Worm (Caenorhabditis elegans) whole organism, mixed stage, embryonic: ENCODE data around the gene F42F12.4.

ENCODE experiments used
- M03D4.4 ChIP-seq: sonication (generic microtip); optimal IDR thresholded peaks from 2 replicates; lab custom pipeline; 2017; ENCODE audit warnings: mild to moderate bottlenecking, missing genetic modification characterization, missing compliant biosample characterization
- bed-3 ChIP-seq: fragments of 200-800 bp; sonication (Bioruptor generic); optimal IDR thresholded peaks from 3 replicates; lab custom pipeline; 2018; ENCODE audit warnings: mild to moderate bottlenecking, missing genetic modification characterization, moderate library complexity, missing compliant biosample characterization
- blmp-1 ChIP-seq: fragments of 150-350 bp; optimal IDR thresholded peaks from 2 replicates; lab custom pipeline; 2014; ENCODE audit warnings: missing biosample characterization, missing genetic modification characterization
- ceh-39 ChIP-seq: fragments of 150-350 bp; optimal IDR thresholded peaks from 2 replicates; lab custom pipeline; 2014; ENCODE audit warnings: missing biosample characterization, missing genetic modification characterization
- ceh-43 ChIP-seq: fragments of 200-800 bp; sonication (Bioruptor generic); optimal IDR thresholded peaks from 2 replicates; lab custom pipeline; 2018; ENCODE audit warnings: mild to moderate bottlenecking, missing genetic modification characterization, moderate library complexity, missing compliant biosample characterization
- ceh-83 ChIP-seq: fragments of 200-800 bp; sonication (Bioruptor generic); optimal IDR thresholded peaks from 2 replicates; lab custom pipeline; 2018; ENCODE audit warnings: mild to moderate bottlenecking, missing genetic modification characterization, missing compliant biosample characterization
- ces-1 ChIP-seq: fragments of 150-350 bp; optimal IDR thresholded peaks from 2 replicates; lab custom pipeline; 2014; ENCODE audit warnings: missing biosample characterization, missing genetic modification reagents, missing genetic modification characterization
- cnd-1 ChIP-seq: fragments of 200-800 bp; sonication (Bioruptor generic); optimal IDR thresholded peaks from 2 replicates; lab custom pipeline; 2018; ENCODE audit warnings: mild to moderate bottlenecking, missing genetic modification characterization, missing compliant biosample characterization
- drap-1 ChIP-seq: fragments of 200-800 bp; sonication (Bioruptor generic); optimal IDR thresholded peaks from 3 replicates; lab custom pipeline; 2018; ENCODE audit warnings: mild to moderate bottlenecking, missing genetic modification characterization, missing compliant biosample characterization
- elt-1 ChIP-seq: sonication (generic microtip); optimal IDR thresholded peaks from 2 replicates; lab custom pipeline; 2017; ENCODE audit warnings: missing genetic modification characterization, mild to moderate bottlenecking, missing compliant biosample characterization, antibody characterized with exemption, moderate library complexity, borderline replicate concordance; ENCODE audit not compliant: insufficient read depth
- elt-3 ChIP-seq: fragments of 150-350 bp; optimal IDR thresholded peaks from 2 replicates; lab custom pipeline; 2014; ENCODE audit warnings: missing biosample characterization, missing genetic modification characterization
- flh-1 ChIP-seq: fragments of 200-800 bp; sonication (Bioruptor generic); optimal IDR thresholded peaks from 2 replicates; lab custom pipeline; 2018; ENCODE audit warnings: mild to moderate bottlenecking, missing genetic modification characterization, moderate library complexity, missing compliant biosample characterization
- ham-2 ChIP-seq: fragments of 200-800 bp; sonication (Bioruptor generic); optimal IDR thresholded peaks from 2 replicates; lab custom pipeline; 2018; ENCODE audit warnings: mild to moderate bottlenecking, missing genetic modification characterization, missing compliant biosample characterization
- hlh-1 ChIP-seq: fragments of 150-350 bp; optimal IDR thresholded peaks from 2 replicates; lab custom pipeline; 2014; ENCODE audit warnings: missing biosample characterization, missing genetic modification reagents, missing genetic modification characterization
- lin-32 ChIP-seq: fragments of 200-800 bp; sonication (Bioruptor generic); optimal IDR thresholded peaks from 2 replicates; lab custom pipeline; 2018; ENCODE audit warnings: mild to moderate bottlenecking, missing genetic modification characterization, missing compliant biosample characterization
- lsy-2 ChIP-seq: fragments of 150-350 bp; optimal IDR thresholded peaks from 2 replicates; lab custom pipeline; 2014; ENCODE audit warnings: missing biosample characterization, missing genetic modification characterization
- mab-5 ChIP-seq: fragments of 150-350 bp; optimal IDR thresholded peaks from 2 replicates; lab custom pipeline; 2014; ENCODE audit warnings: missing biosample characterization, missing genetic modification characterization
- mep-1 ChIP-seq: fragments of 150-350 bp; optimal IDR thresholded peaks from 2 replicates; lab custom pipeline; 2017; ENCODE audit warnings: missing biosample characterization, missing genetic modification reagents, missing genetic modification characterization, inconsistent platforms
- mls-2 ChIP-seq: sonication (generic microtip); optimal IDR thresholded peaks from 2 replicates; lab custom pipeline; 2016; ENCODE audit warnings: mild to moderate bottlenecking, missing genetic modification characterization, moderate library complexity, missing compliant biosample characterization
- nhr-12 ChIP-seq: fragments of 150-350 bp; optimal IDR thresholded peaks from 2 replicates; lab custom pipeline; 2014; ENCODE audit warnings: missing biosample characterization, missing genetic modification characterization
- nhr-2 ChIP-seq: fragments of 150-350 bp; optimal IDR thresholded peaks from 2 replicates; lab custom pipeline; 2014; ENCODE audit warnings: missing biosample characterization, missing genetic modification characterization
- nhr-237 ChIP-seq: fragments of 150-350 bp; optimal IDR thresholded peaks from 2 replicates; lab custom pipeline; 2014; ENCODE audit warnings: missing biosample characterization, missing genetic modification characterization
- nhr-28 ChIP-seq: fragments of 150-350 bp; optimal IDR thresholded peaks from 2 replicates; lab custom pipeline; 2014; ENCODE audit warnings: missing biosample characterization, missing genetic modification characterization
- nhr-76 ChIP-seq: sonication (generic microtip); optimal IDR thresholded peaks from 2 replicates; lab custom pipeline; 2017; ENCODE audit warnings: missing biosample characterization, missing genetic modification characterization
- pha-4 ChIP-seq: fragments of 150-350 bp; optimal IDR thresholded peaks from 2 replicates; lab custom pipeline; 2018; ENCODE audit warnings: missing biosample characterization, missing genetic modification reagents, missing genetic modification characterization
- sem-2 ChIP-seq: fragments of 200-800 bp; sonication (Bioruptor generic); optimal IDR thresholded peaks from 2 replicates; lab custom pipeline; 2018; ENCODE audit warnings: mild to moderate bottlenecking, missing genetic modification characterization, missing compliant biosample characterization
- snpc-4 ChIP-seq: fragments of 150-350 bp; optimal IDR thresholded peaks from 2 replicates; lab custom pipeline; 2014; ENCODE audit warnings: missing biosample characterization, missing genetic modification characterization
- sptf-1 ChIP-seq: sonication (generic microtip); optimal IDR thresholded peaks from 2 replicates; lab custom pipeline; 2017; ENCODE audit warnings: mild to moderate bottlenecking, missing genetic modification characterization, moderate library complexity, missing compliant biosample characterization
- tbx-8 ChIP-seq: fragments of 200-800 bp; sonication (Bioruptor generic); optimal IDR thresholded peaks from 2 replicates; lab custom pipeline; 2018; ENCODE audit warnings: mild to moderate bottlenecking, missing genetic modification characterization, moderate library complexity, missing compliant biosample characterization
- unc-120 ChIP-seq: sonication (generic microtip); optimal IDR thresholded peaks from 2 replicates; lab custom pipeline; 2017; ENCODE audit warnings: missing genetic modification characterization, missing compliant biosample characterization; ENCODE audit not compliant: poor library complexity, severe bottlenecking
- unc-39 ChIP-seq: fragments of 150-350 bp; optimal IDR thresholded peaks from 2 replicates; lab custom pipeline; 2014; ENCODE audit warnings: missing biosample characterization, missing genetic modification characterization
- unc-62 ChIP-seq: fragments of 150-350 bp; optimal IDR thresholded peaks from 2 replicates; lab custom pipeline; 2014; ENCODE audit warnings: missing biosample characterization, missing genetic modification reagents, missing genetic modification characterization
- zip-8 ChIP-seq: fragments of 150-350 bp; optimal IDR thresholded peaks from 2 replicates; lab custom pipeline; 2014; ENCODE audit warnings: missing biosample characterization, missing genetic modification characterization
- ztf-11 ChIP-seq: fragments of 150-350 bp; optimal IDR thresholded peaks from 2 replicates; lab custom pipeline; 2014; ENCODE audit warnings: missing biosample characterization, missing genetic modification characterization

F42F12.4 gene

DNA sequence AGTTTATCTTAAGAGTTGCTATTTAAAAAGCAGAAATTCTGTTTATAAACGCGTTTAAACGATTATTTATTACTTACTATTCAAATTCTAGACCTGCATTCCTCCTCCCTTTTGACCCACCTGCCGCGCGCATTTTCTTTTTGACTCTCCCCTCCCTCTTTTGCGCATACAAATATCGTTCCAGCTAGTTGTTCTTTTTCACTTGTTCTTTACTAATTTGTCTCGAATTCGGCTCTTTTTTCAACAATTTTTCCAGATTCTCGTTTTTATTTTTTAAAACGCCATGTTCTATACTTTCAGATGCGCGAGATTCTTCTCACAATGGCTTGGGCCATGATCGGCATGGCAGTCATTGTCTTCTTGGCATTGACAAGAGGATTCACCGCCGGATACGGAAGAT, 12.6 kb upstream of the F42F12.4 start, which contains the start of gene F19H6.4:
TSS of gene F19H6.4 (plus strand) at position 301 of the 400 bp plus-strand sequence.
- TF ChIP-seq elt-1 (tag; lab: Kevin White, UChicago), result no peak
- TF ChIP-seq ham-2 (GFP tag; lab: Kevin White, UChicago), result no peak
- no peak for TF ChIP-seq unc-120 (tag; lab: Kevin White, UChicago)
- no peak for TF ChIP-seq ceh-43
- no peak for TF ChIP-seq M03D4.4
- TF ChIP-seq bed-3, result no peak
- no peak for TF ChIP-seq cnd-1
- no peak for TF ChIP-seq lsy-2
- TF ChIP-seq flh-1, result no peak
- TF ChIP-seq ceh-39 (tag; lab: Kevin White, UChicago), result no peak
- TF ChIP-seq ceh-83 (GFP tag; lab: Kevin White, UChicago), result no peak
- no peak for TF ChIP-seq mep-1 (tag; lab: Kevin White, UChicago)
- TF ChIP-seq nhr-237, result no peak

DNA sequence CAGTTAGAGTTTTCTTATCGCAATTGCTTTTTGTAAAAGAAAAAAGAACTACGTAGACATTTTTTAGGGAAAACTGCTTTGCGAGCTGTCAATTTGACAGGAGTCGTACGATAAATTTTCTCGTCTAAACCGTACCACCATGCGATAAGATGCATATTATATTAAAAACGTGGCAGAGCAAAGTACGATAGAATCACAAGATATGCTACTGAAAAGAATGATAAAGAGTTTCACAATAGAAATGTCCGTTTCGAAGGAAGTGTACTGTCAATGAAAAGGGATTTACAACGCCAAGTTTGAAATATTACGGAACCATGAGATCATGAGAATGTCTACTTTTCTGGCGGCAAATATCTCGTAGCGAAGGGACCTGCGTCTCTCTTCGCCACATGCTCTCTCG, 12.1 kb upstream of the F42F12.4 start, which contains the start of gene F19H6.5:
TSS of gene F19H6.5 (minus strand) at position 101 of the 400 bp plus-strand sequence.
- TF ChIP-seq unc-39 (tag; lab: Kevin White, UChicago), result no peak
- no peak for TF ChIP-seq cnd-1
- TF ChIP-seq ces-1 (GFP tag; lab: Kevin White, UChicago), result no peak
- TF ChIP-seq M03D4.4, result no peak
- no peak for TF ChIP-seq ztf-11 (tag; lab: Kevin White, UChicago)
- TF ChIP-seq nhr-76 (tag; lab: Kevin White, UChicago), result no peak
- TF ChIP-seq ceh-43, result no peak
- no peak for TF ChIP-seq nhr-12 (tag; lab: Kevin White, UChicago)
- no peak for TF ChIP-seq drap-1
- no peak for TF ChIP-seq hlh-1 (tag; lab: Kevin White, UChicago)
- no peak for TF ChIP-seq sem-2
- no peak for TF ChIP-seq elt-1 (tag; lab: Kevin White, UChicago)
- TF ChIP-seq flh-1, result no peak
- TF ChIP-seq nhr-28 (tag; lab: Kevin White, UChicago), result no peak
- TF ChIP-seq bed-3, result no peak
- TF ChIP-seq, all 35 proteins: peak for 0

DNA sequence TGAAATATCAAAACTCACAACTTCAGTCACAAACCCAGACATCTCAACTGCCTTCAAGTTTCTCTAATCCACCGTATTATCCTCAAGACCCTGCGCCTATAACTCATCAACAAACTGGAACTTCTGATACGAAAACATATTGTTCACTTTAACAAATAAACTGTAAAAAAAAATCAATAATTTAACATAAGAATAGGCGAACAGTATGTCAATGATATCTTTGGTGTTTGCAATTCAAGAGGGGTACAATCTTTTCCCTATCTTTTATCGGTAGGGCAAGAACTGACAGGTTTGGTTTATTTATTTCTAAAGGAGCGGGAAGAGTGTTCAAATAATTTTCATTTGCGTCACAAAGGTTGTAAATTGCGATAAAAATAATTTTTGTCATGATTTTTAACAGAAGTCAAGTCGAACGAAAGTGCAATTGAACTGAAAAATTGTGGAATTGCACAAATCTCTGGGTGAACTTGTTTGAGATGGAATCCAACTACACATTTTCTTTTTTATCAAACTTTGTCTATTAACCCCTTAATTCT, 10.3 kb upstream of the F42F12.4 start:
- TF ChIP-seq elt-3 (tag; lab: Kevin White, UChicago), result peak; percentile 67
- TF ChIP-seq zip-8 (tag; lab: Kevin White, UChicago), result no peak
- no peak for TF ChIP-seq nhr-12 (tag; lab: Kevin White, UChicago)
- no peak for TF ChIP-seq nhr-76 (tag; lab: Kevin White, UChicago)
- peak; percentile 61 for TF ChIP-seq unc-62 (GFP tag; lab: Kevin White, UChicago)
- TF ChIP-seq bed-3, result no peak
- peak; percentile 81 for TF ChIP-seq lsy-2
- TF ChIP-seq tbx-8 (GFP tag; lab: Kevin White, UChicago), result no peak
- TF ChIP-seq lin-32 (GFP tag; lab: Kevin White, UChicago), result no peak
- no peak for TF ChIP-seq mls-2 (tag; lab: Kevin White, UChicago)
- TF ChIP-seq ztf-11 (tag; lab: Kevin White, UChicago), result no peak
- peak; percentile 8 for TF ChIP-seq hlh-1 (tag; lab: Kevin White, UChicago)
- peak; percentile 21 for TF ChIP-seq nhr-28 (tag; lab: Kevin White, UChicago)
- TF ChIP-seq mep-1 (tag; lab: Kevin White, UChicago), result peak; percentile 49
- peak; percentile 30 for TF ChIP-seq nhr-2 (tag; lab: Kevin White, UChicago)
- peak; percentile 56 for TF ChIP-seq pha-4 (tag; lab: Kevin White, UChicago)
- no peak for TF ChIP-seq unc-39 (tag; lab: Kevin White, UChicago)
- TF ChIP-seq drap-1, result peak; percentile 63
- no peak for TF ChIP-seq ceh-83 (GFP tag; lab: Kevin White, UChicago)
- TF ChIP-seq mab-5, result peak; percentile 70
- TF ChIP-seq cnd-1, result no peak
- no peak for TF ChIP-seq ceh-43
- no peak for TF ChIP-seq snpc-4
- TF ChIP-seq sptf-1 (tag; lab: Kevin White, UChicago), result no peak
- TF ChIP-seq ceh-39 (tag; lab: Kevin White, UChicago), result peak; percentile 36
- TF ChIP-seq ces-1 (GFP tag; lab: Kevin White, UChicago), result peak; percentile 62
- no peak for TF ChIP-seq blmp-1 (tag; lab: Kevin White, UChicago)
- no peak for TF ChIP-seq ham-2 (GFP tag; lab: Kevin White, UChicago)
- TF ChIP-seq nhr-237, result peak; percentile 99
- TF ChIP-seq M03D4.4, result no peak
- TF ChIP-seq unc-120 (tag; lab: Kevin White, UChicago), result peak; percentile 7
